Fruit fly (Drosophila melanogaster) whole organism, pupa: ENCODE results near the gene dah.

Experiments used
- CG13204 ChIP-seq: fragments of 200-800 bp; sonication (Bioruptor generic); optimal IDR thresholded peaks from 2 replicates; lab custom pipeline; 2018; ENCODE audit warnings: missing biosample characterization, mild to moderate bottlenecking, missing genetic modification characterization, moderate library complexity
- D1 ChIP-seq: fragments of 200-800 bp; sonication (Bioruptor generic); optimal IDR thresholded peaks from 2 replicates; lab custom pipeline; 2018; ENCODE audit warnings: missing biosample characterization, mild to moderate bottlenecking, missing genetic modification characterization, moderate library complexity
- Pif1A ChIP-seq: fragments of 200-800 bp; sonication (Bioruptor generic); optimal IDR thresholded peaks from 3 replicates; lab custom pipeline; 2016; ENCODE audit warnings: missing biosample characterization, missing genetic modification characterization

DNA sequence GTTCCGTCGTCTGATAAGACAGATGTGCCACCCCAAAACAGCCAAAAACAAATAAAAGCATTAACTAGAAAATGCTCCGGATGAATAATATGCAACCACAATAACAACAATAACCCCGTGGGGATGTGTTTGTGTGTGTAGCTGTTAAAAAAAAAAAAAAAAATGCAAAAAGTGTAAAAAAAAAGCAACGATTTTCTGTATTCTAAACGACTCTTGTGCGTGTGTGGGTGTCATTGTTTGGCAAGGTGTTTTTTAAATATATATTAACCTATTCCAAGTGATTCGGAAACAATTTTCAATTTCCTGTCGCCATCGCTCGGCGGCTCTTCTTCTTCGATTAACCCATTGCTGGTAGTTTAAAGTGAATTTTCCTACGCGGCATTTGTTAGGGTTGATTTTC lies 7.6 kb upstream of the dah start:
- TF ChIP-seq Pif1A (GFP tag; lab: Kevin White, UChicago) (peak; percentile 63), D1 (tag; lab: Kevin White, UChicago) (no peak), CG13204 (peak; percentile 50)
